Worm (Caenorhabditis elegans): ENCODE results near the gene polh-1.

polh-1 gene

ce11 chrIII:1949362-1949761 lies 707 bp downstream of the polh-1 start:
- TF ChIP-seq T23F11.4 (GFP tag; optimal IDR thresholded peaks at IDR 0.05) (no peak), unc-55 (GFP tag; optimal IDR thresholded peaks at IDR 0.05) (no peak), mec-3 (tag; optimal IDR thresholded peaks at IDR 0.05; ENCODE audit: borderline replicate concordance) (no peak)

ce11 chrIII:1947851-1948250 lies 2.2 kb downstream of the polh-1 start:
- TF ChIP-seq ceh-18 (tag; optimal IDR thresholded peaks at IDR 0.05) (no peak), ceh-2 (tag; optimal IDR thresholded peaks at IDR 0.05) (no peak), dve-1 (tag; optimal IDR thresholded peaks at IDR 0.05) (no peak), odd-2 (tag; optimal IDR thresholded peaks at IDR 0.05) (no peak), eyg-1 (tag; optimal IDR thresholded peaks at IDR 0.05) (no peak), K09A11.1 (tag; optimal IDR thresholded peaks at IDR 0.05; ENCODE audit: insufficient read depth) (no peak), ceh-22 (tag; optimal IDR thresholded peaks at IDR 0.05) (no peak), nfya-1 (tag; optimal IDR thresholded peaks at IDR 0.05) (no peak), nhr-11 (tag; optimal IDR thresholded peaks at IDR 0.05) (no peak), lim-6 (tag; optimal IDR thresholded peaks at IDR 0.05) (no peak), pros-1 (tag; optimal IDR thresholded peaks at IDR 0.05) (no peak)

ce11 chrIII:1943488-1943887 lies 6.6 kb downstream of the polh-1 start, which contains the start of gene F53A3.1:
F53A3.1 (minus strand) TSS chrIII:1943637.
- TF ChIP-seq fax-1 (tag; optimal IDR thresholded peaks at IDR 0.05): no peak
- no peak for TF ChIP-seq ceh-14 (tag; optimal IDR thresholded peaks at IDR 0.05)
- no peak for TF ChIP-seq nhr-232 (tag; optimal IDR thresholded peaks at IDR 0.05)
- no peak for TF ChIP-seq nfya-1 (tag; optimal IDR thresholded peaks at IDR 0.05)
- no peak for TF ChIP-seq T23F11.4 (GFP tag; optimal IDR thresholded peaks at IDR 0.05)
- TF ChIP-seq syd-9 (tag; optimal IDR thresholded peaks at IDR 0.05): no peak
- TF ChIP-seq zip-5 (tag; optimal IDR thresholded peaks at IDR 0.05): no peak
- TF ChIP-seq hlh-30 (tag; optimal IDR thresholded peaks at IDR 0.05; ENCODE audit: insufficient read depth): no peak
- TF ChIP-seq K02D7.2 (tag; optimal IDR thresholded peaks at IDR 0.05): no peak
- TF ChIP-seq ceh-22 (tag; optimal IDR thresholded peaks at IDR 0.05): no peak
- no peak for TF ChIP-seq hlh-8 (tag; optimal IDR thresholded peaks at IDR 0.05)
- no peak for TF ChIP-seq npax-4 (tag; optimal IDR thresholded peaks at IDR 0.05)
- TF ChIP-seq dve-1 (tag; optimal IDR thresholded peaks at IDR 0.05): no peak
- TF ChIP-seq hlh-15 (tag; optimal IDR thresholded peaks at IDR 0.05): no peak
- TF ChIP-seq pros-1 (tag; optimal IDR thresholded peaks at IDR 0.05): no peak
- TF ChIP-seq dmd-4 (tag; optimal IDR thresholded peaks at IDR 0.05; ENCODE audit: borderline replicate concordance): no peak
- no peak for TF ChIP-seq ceh-19 (GFP tag; optimal IDR thresholded peaks at IDR 0.05)
- no peak for TF ChIP-seq pax-1 (tag; optimal IDR thresholded peaks at IDR 0.05)
- TF ChIP-seq ceh-9 (tag; optimal IDR thresholded peaks at IDR 0.05): no peak

- TF ChIP-seq ceh-18 (tag; optimal IDR thresholded peaks at IDR 0.05): no peak
- TF ChIP-seq sox-4 (tag; optimal IDR thresholded peaks at IDR 0.05): no peak
- TF ChIP-seq hlh-8 (tag; optimal IDR thresholded peaks at IDR 0.05): no peak
- TF ChIP-seq ceh-34 (tag; optimal IDR thresholded peaks at IDR 0.05): no peak
- no peak for TF ChIP-seq ceh-45 (GFP tag; IDR thresholded peaks at IDR 0.05)
- TF ChIP-seq K09A11.1 (tag; optimal IDR thresholded peaks at IDR 0.05; ENCODE audit: insufficient read depth): no peak
- no peak for TF ChIP-seq zip-5 (tag; optimal IDR thresholded peaks at IDR 0.05)
- TF ChIP-seq ceh-6 (GFP tag; optimal IDR thresholded peaks at IDR 0.05): no peak
- no peak for TF ChIP-seq pha-2 (tag; optimal IDR thresholded peaks at IDR 0.05)
- no peak for TF ChIP-seq fax-1 (tag; optimal IDR thresholded peaks at IDR 0.05)
- no peak for TF ChIP-seq ceh-31 (tag; optimal IDR thresholded peaks at IDR 0.05)
- no peak for TF ChIP-seq ceh-48 (tag; optimal IDR thresholded peaks at IDR 0.05)
- TF ChIP-seq ceh-14 (tag; optimal IDR thresholded peaks at IDR 0.05): no peak
- no peak for TF ChIP-seq T23F11.4 (GFP tag; optimal IDR thresholded peaks at IDR 0.05)
- no peak for TF ChIP-seq ceh-22 (tag; optimal IDR thresholded peaks at IDR 0.05)
- TF ChIP-seq C08G9.2 (tag; optimal IDR thresholded peaks at IDR 0.05): no peak
- TF ChIP-seq pat-9 (tag; optimal IDR thresholded peaks at IDR 0.05): no peak
- TF ChIP-seq ref-2 (tag; optimal IDR thresholded peaks at IDR 0.05): no peak
- no peak for TF ChIP-seq Y22D7AL.16 (tag; optimal IDR thresholded peaks at IDR 0.05)
- no peak for TF ChIP-seq hlh-30 (tag; optimal IDR thresholded peaks at IDR 0.05; ENCODE audit: insufficient read depth)
These were observed 10.5 kb downstream of the polh-1 start for ce11 chrIII:1939625-1939988.

Data from whole organism, late embryonic.